Worm (Caenorhabditis elegans): Measurements from ENCODE around the gene cyn-4.

- no peak for TF ChIP-seq ztf-11 (tag; optimal IDR thresholded peaks at IDR 0.05)
- no peak for TF ChIP-seq alr-1 (tag; optimal IDR thresholded peaks at IDR 0.05)
- TF ChIP-seq unc-55 (GFP tag; optimal IDR thresholded peaks at IDR 0.05), result no peak
- TF ChIP-seq unc-62 (GFP tag; optimal IDR thresholded peaks at IDR 0.05), result no peak
- no peak for TF ChIP-seq zag-1 (tag; optimal IDR thresholded peaks at IDR 0.05)
- TF ChIP-seq nhr-11 (tag; optimal IDR thresholded peaks at IDR 0.05), result no peak
- no peak for TF ChIP-seq lin-39 (tag; optimal IDR thresholded peaks at IDR 0.05)
Observed at ce11 chrII:10885868-10886514, 13.6 kb upstream of the cyn-4 start, which contains the start of gene F44F4.3.
